Worm (Caenorhabditis elegans) whole organism, L2 larva: ENCODE data around the gene msp-33.
A peak's percentile ranks its signal among the peaks of the same experiment; 100 is the strongest.

Experiments
- C34F6.9 ChIP-seq: fragments of 150-350 bp; optimal IDR thresholded peaks from 2 replicates; lab custom pipeline; 2014; ENCODE audit warnings: missing biosample characterization, missing genetic modification characterization
- F13H6.1 ChIP-seq: sonication (generic microtip); optimal IDR thresholded peaks from 2 replicates; lab custom pipeline; 2016; ENCODE audit warnings: missing genetic modification characterization, missing compliant biosample characterization
- R02D3.7 ChIP-seq: fragments of 150-350 bp; optimal IDR thresholded peaks from 2 replicates; lab custom pipeline; 2014; ENCODE audit warnings: missing biosample characterization, missing genetic modification characterization
- Y55F3AM.14 ChIP-seq: fragments of 200-800 bp; sonication (Bioruptor generic); optimal IDR thresholded peaks from 2 replicates; lab custom pipeline; 2018; ENCODE audit warnings: mild to moderate bottlenecking, missing genetic modification characterization, missing compliant biosample characterization
- ZK546.5 ChIP-seq: sonication (generic microtip); optimal IDR thresholded peaks from 2 replicates; lab custom pipeline; 2017; ENCODE audit warnings: missing biosample characterization, missing genetic modification characterization
- alr-1 ChIP-seq: fragments of 150-350 bp; optimal IDR thresholded peaks from 2 replicates; lab custom pipeline; 2014; ENCODE audit warnings: missing biosample characterization, missing genetic modification characterization
- aly-2 ChIP-seq: fragments of 150-350 bp; optimal IDR thresholded peaks from 2 replicates; lab custom pipeline; 2014; ENCODE audit warnings: missing biosample characterization, missing genetic modification characterization
- ama-1 ChIP-seq: fragments of 150-350 bp; optimal IDR thresholded peaks from 2 replicates; lab custom pipeline; 2018; ENCODE audit warnings: inconsistent platforms
- blmp-1 ChIP-seq: sonication (generic microtip); optimal IDR thresholded peaks from 2 replicates; lab custom pipeline; 2017; ENCODE audit warnings: missing genetic modification characterization, mild to moderate bottlenecking, missing compliant biosample characterization, antibody characterized with exemption, moderate library complexity; ENCODE audit not compliant: insufficient read depth
- ceh-16 ChIP-seq: fragments of 150-350 bp; optimal IDR thresholded peaks from 2 replicates; lab custom pipeline; 2014; ENCODE audit warnings: missing biosample characterization, missing genetic modification characterization
- ceh-82 ChIP-seq: fragments of 150-350 bp; optimal IDR thresholded peaks from 2 replicates; lab custom pipeline; 2014; ENCODE audit warnings: missing biosample characterization, missing genetic modification characterization
- crh-2 ChIP-seq: sonication (generic microtip); optimal IDR thresholded peaks from 2 replicates; lab custom pipeline; 2017; ENCODE audit warnings: missing biosample characterization, missing genetic modification characterization
- dmd-4 ChIP-seq: sonication (generic microtip); optimal IDR thresholded peaks from 2 replicates; lab custom pipeline; 2017; ENCODE audit warnings: missing biosample characterization, missing genetic modification characterization
- egl-27 ChIP-seq: sonication (generic microtip); optimal IDR thresholded peaks from 3 replicates; lab custom pipeline; 2017; ENCODE audit warnings: missing biosample characterization, missing genetic modification reagents, missing genetic modification characterization
- elt-1 ChIP-seq: fragments of 150-350 bp; optimal IDR thresholded peaks from 2 replicates; lab custom pipeline; 2014; ENCODE audit warnings: missing biosample characterization, missing genetic modification characterization
- elt-3 ChIP-seq: sonication (generic microtip); optimal IDR thresholded peaks from 2 replicates; lab custom pipeline; 2017; ENCODE audit warnings: missing biosample characterization, missing genetic modification characterization
- fos-1 ChIP-seq: fragments of 150-350 bp; optimal IDR thresholded peaks from 2 replicates; lab custom pipeline; 2014; ENCODE audit warnings: missing biosample characterization, missing genetic modification characterization
- gmeb-1 ChIP-seq: fragments of 150-350 bp; optimal IDR thresholded peaks from 2 replicates; lab custom pipeline; 2014; ENCODE audit warnings: missing biosample characterization, missing genetic modification characterization
- lin-11 ChIP-seq: fragments of 150-350 bp; sonication (generic microtip); optimal IDR thresholded peaks from 2 replicates; lab custom pipeline; 2014; ENCODE audit warnings: missing biosample characterization, missing genetic modification characterization, inconsistent platforms, mixed read lengths
- lin-13 ChIP-seq: fragments of 150-350 bp; optimal IDR thresholded peaks from 2 replicates; lab custom pipeline; 2014; ENCODE audit warnings: missing biosample characterization, missing genetic modification reagents, missing genetic modification characterization
- lin-39 ChIP-seq: fragments of 150-350 bp; optimal IDR thresholded peaks from 2 replicates; lab custom pipeline; 2014; ENCODE audit warnings: missing biosample characterization, missing genetic modification reagents, missing genetic modification characterization
- lsy-2 ChIP-seq, 2 experiments: fragments of 150-350 bp in 1 of 2; sonication (generic microtip) in 1 of 2; optimal IDR thresholded peaks; 2 replicates each; lab custom pipeline; 2014 to 2017; ENCODE audit warnings: missing biosample characterization in 2 of 2, missing genetic modification characterization in 2 of 2
- mab-5 ChIP-seq: fragments of 150-350 bp; optimal IDR thresholded peaks from 2 replicates; lab custom pipeline; 2014; ENCODE audit warnings: missing biosample characterization, missing genetic modification characterization
- mbf-1 ChIP-seq: sonication (generic microtip); optimal IDR thresholded peaks from 2 replicates; lab custom pipeline; 2017; ENCODE audit warnings: missing biosample characterization, missing genetic modification characterization
- mdl-1 ChIP-seq, 2 experiments: fragments of 150-350 bp in 1 of 2; sonication (generic microtip) in 1 of 2; optimal IDR thresholded peaks; 2 replicates each; lab custom pipeline; 2017; ENCODE audit warnings: missing biosample characterization in 2 of 2, missing genetic modification characterization in 2 of 2
- nhr-10 ChIP-seq: sonication (generic microtip); optimal IDR thresholded peaks from 2 replicates; lab custom pipeline; 2017; ENCODE audit warnings: missing biosample characterization, missing genetic modification characterization
- nhr-11 ChIP-seq: fragments of 150-350 bp; optimal IDR thresholded peaks from 2 replicates; lab custom pipeline; 2014; ENCODE audit warnings: missing biosample characterization, missing genetic modification characterization
- nhr-12 ChIP-seq: fragments of 150-350 bp; optimal IDR thresholded peaks from 2 replicates; lab custom pipeline; 2014; ENCODE audit warnings: missing biosample characterization, missing genetic modification characterization
- nhr-129 ChIP-seq: fragments of 150-350 bp; optimal IDR thresholded peaks from 2 replicates; lab custom pipeline; 2014; ENCODE audit warnings: missing biosample characterization, missing genetic modification characterization
- nhr-21 ChIP-seq: fragments of 150-350 bp; optimal IDR thresholded peaks from 2 replicates; lab custom pipeline; 2014; ENCODE audit warnings: missing biosample characterization, missing genetic modification characterization
- nhr-23 ChIP-seq: fragments of 150-350 bp; optimal IDR thresholded peaks from 2 replicates; lab custom pipeline; 2014; ENCODE audit warnings: missing biosample characterization, missing genetic modification reagents, missing genetic modification characterization
- nhr-237 ChIP-seq: fragments of 150-350 bp; optimal IDR thresholded peaks from 2 replicates; lab custom pipeline; 2014; ENCODE audit warnings: missing biosample characterization, missing genetic modification characterization
- nhr-25 ChIP-seq: fragments of 150-350 bp; sonication (generic microtip); optimal IDR thresholded peaks from 3 replicates; lab custom pipeline; 2014; ENCODE audit warnings: missing biosample characterization, missing genetic modification characterization
- nhr-6 ChIP-seq: fragments of 150-350 bp; optimal IDR thresholded peaks from 2 replicates; lab custom pipeline; 2014; ENCODE audit warnings: missing biosample characterization, missing genetic modification characterization
- nhr-77 ChIP-seq: fragments of 150-350 bp; optimal IDR thresholded peaks from 2 replicates; lab custom pipeline; 2014; ENCODE audit warnings: missing biosample characterization, missing genetic modification characterization
- peb-1 ChIP-seq: fragments of 150-350 bp; optimal IDR thresholded peaks from 2 replicates; lab custom pipeline; 2014; ENCODE audit warnings: missing biosample characterization, missing genetic modification characterization
- sem-4 ChIP-seq: fragments of 150-350 bp; optimal IDR thresholded peaks from 2 replicates; lab custom pipeline; 2014; ENCODE audit warnings: missing biosample characterization, missing genetic modification reagents, missing genetic modification characterization
- skn-1 ChIP-seq: sonication (generic microtip); optimal IDR thresholded peaks from 2 replicates; lab custom pipeline; 2017; ENCODE audit warnings: missing biosample characterization, missing genetic modification characterization
- sma-3 ChIP-seq: sonication (generic microtip); optimal IDR thresholded peaks from 2 replicates; lab custom pipeline; 2016; ENCODE audit warnings: missing genetic modification reagents, missing genetic modification characterization, missing compliant biosample characterization
- sma-9 ChIP-seq, 2 experiments: fragments of 150-350 bp in 1 of 2; sonication (generic microtip) in 1 of 2; optimal IDR thresholded peaks; 2 replicates each; lab custom pipeline; 2014 to 2016; ENCODE audit warnings: missing genetic modification characterization in 2 of 2, mild to moderate bottlenecking in 1 of 2, missing biosample characterization in 1 of 2, missing compliant biosample characterization in 1 of 2, missing genetic modification reagents in 1 of 2, moderate library complexity in 1 of 2
- snpc-4 ChIP-seq: fragments of 150-350 bp; optimal IDR thresholded peaks from 2 replicates; lab custom pipeline; 2014; ENCODE audit warnings: missing biosample characterization, missing genetic modification characterization
- unc-39 ChIP-seq: fragments of 150-350 bp; optimal IDR thresholded peaks from 2 replicates; lab custom pipeline; 2014; ENCODE audit warnings: missing biosample characterization, missing genetic modification characterization
- unc-55 ChIP-seq: fragments of 150-350 bp; sonication (generic microtip); optimal IDR thresholded peaks from 3 replicates; lab custom pipeline; 2014; ENCODE audit warnings: missing biosample characterization, missing genetic modification reagents, missing genetic modification characterization
- unc-62 ChIP-seq: fragments of 150-350 bp; optimal IDR thresholded peaks from 2 replicates; lab custom pipeline; 2014; ENCODE audit warnings: missing biosample characterization, missing genetic modification reagents, missing genetic modification characterization
- zag-1 ChIP-seq: fragments of 150-350 bp; optimal IDR thresholded peaks from 2 replicates; lab custom pipeline; 2014; ENCODE audit warnings: missing biosample characterization, missing genetic modification characterization
- ztf-1 ChIP-seq: fragments of 200-800 bp; sonication (Bioruptor generic); conservative IDR thresholded peaks from 2 replicates; pipeline ENCODE4 v1.3.6; 2022; ENCODE audit warnings: missing genetic modification characterization, missing compliant biosample characterization
- ztf-11 ChIP-seq: sonication (generic microtip); optimal IDR thresholded peaks from 2 replicates; lab custom pipeline; 2017; ENCODE audit warnings: missing biosample characterization, missing genetic modification characterization
- ztf-4 ChIP-seq: fragments of 150-350 bp; optimal IDR thresholded peaks from 2 replicates; lab custom pipeline; 2014; ENCODE audit warnings: missing biosample characterization, missing genetic modification characterization

Gene msp-33

DNA sequence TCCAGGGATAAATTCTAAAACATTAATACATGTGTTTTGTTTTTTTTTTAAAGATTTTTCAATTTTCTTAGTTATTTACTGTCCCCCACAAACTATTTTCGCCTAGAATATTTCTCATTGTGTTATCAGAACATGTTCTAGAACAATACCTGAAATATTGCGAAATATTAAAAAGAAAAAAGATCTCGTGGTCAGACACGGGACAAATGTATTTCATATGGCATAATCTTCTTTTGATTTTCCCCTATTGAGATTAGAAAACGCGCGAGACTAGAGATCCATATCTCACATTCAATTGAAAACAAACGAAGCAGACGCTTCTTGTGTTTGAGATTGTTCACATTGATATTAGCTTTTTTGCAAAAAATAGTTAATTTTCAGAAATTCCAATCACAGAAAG, 36.4 kb downstream of the msp-33 start:
- TF ChIP-seq nhr-10 (tag; lab: Kevin White, UChicago) = no peak
- TF ChIP-seq ztf-1 (GFP tag; lab: Robert Waterston, UW) = no peak
- no peak for TF ChIP-seq lin-11 (tag; lab: Kevin White, UChicago)
- peak; percentile 32 for TF ChIP-seq sma-9 (GFP tag; optimal IDR thresholded peaks at IDR 0.05; lab: Kevin White, UChicago)
- TF ChIP-seq sma-9 (tag; optimal IDR thresholded peaks at IDR 0.05; lab: Kevin White, UChicago) = no peak
- TF ChIP-seq sma-3 (GFP tag; lab: Kevin White, UChicago) = no peak
- TF ChIP-seq ama-1 (lab: Kevin White, UChicago) = no peak
- peak; percentile 13 for TF ChIP-seq nhr-129 (tag; lab: Kevin White, UChicago)
- TF ChIP-seq nhr-21 (tag; lab: Kevin White, UChicago) = peak; percentile 58
- no peak for TF ChIP-seq unc-39 (tag; lab: Kevin White, UChicago)
- TF ChIP-seq elt-1 (tag; lab: Kevin White, UChicago) = no peak
- no peak for TF ChIP-seq R02D3.7 (tag; lab: Kevin White, UChicago)
- TF ChIP-seq ceh-82 (tag; lab: Kevin White, UChicago) = no peak
- TF ChIP-seq crh-2 = peak; percentile 4
- no peak for TF ChIP-seq F13H6.1 (tag; lab: Kevin White, UChicago)
- no peak for TF ChIP-seq ztf-11 (tag; lab: Kevin White, UChicago)
- TF ChIP-seq ZK546.5 (tag; lab: Kevin White, UChicago) = no peak
- TF ChIP-seq unc-55 (GFP tag; lab: Kevin White, UChicago) = peak; percentile 6
- no peak for TF ChIP-seq sem-4 (tag; lab: Kevin White, UChicago)
- TF ChIP-seq alr-1 (tag; lab: Kevin White, UChicago) = no peak
- no peak for TF ChIP-seq fos-1 (tag; lab: Kevin White, UChicago)
- TF ChIP-seq Y55F3AM.14 = no peak
- no peak for TF ChIP-seq nhr-6 (tag; lab: Kevin White, UChicago)
- no peak for TF ChIP-seq snpc-4
- peak in 1 of 2 experiments; percentile 52 for TF ChIP-seq lsy-2 (tag; optimal IDR thresholded peaks at IDR 0.05; lab: Kevin White, UChicago)
- no peak for TF ChIP-seq peb-1 (tag; lab: Kevin White, UChicago)
- TF ChIP-seq ceh-16 (tag; lab: Kevin White, UChicago) = no peak
- no peak for TF ChIP-seq nhr-12 (tag; lab: Kevin White, UChicago)
- no peak for TF ChIP-seq aly-2 (tag; lab: Kevin White, UChicago)
- TF ChIP-seq nhr-77 (tag; lab: Kevin White, UChicago) = no peak
- no peak for TF ChIP-seq zag-1 (tag; lab: Kevin White, UChicago)
- TF ChIP-seq dmd-4 = no peak
- TF ChIP-seq elt-3 (tag; lab: Kevin White, UChicago) = no peak
- no peak for TF ChIP-seq mbf-1 (tag; lab: Kevin White, UChicago)
- no peak for TF ChIP-seq unc-62 (GFP tag; lab: Kevin White, UChicago)
- no peak for TF ChIP-seq mab-5 (tag; lab: Kevin White, UChicago)
- TF ChIP-seq ztf-4 (tag; lab: Kevin White, UChicago) = no peak
- TF ChIP-seq nhr-25 (tag; lab: Kevin White, UChicago) = peak; percentile 73
- no peak for TF ChIP-seq blmp-1
- TF ChIP-seq egl-27 = no peak
- no peak for TF ChIP-seq lin-13 (GFP tag; lab: Kevin White, UChicago)
- TF ChIP-seq lin-39 (tag; lab: Kevin White, UChicago) = no peak
- TF ChIP-seq nhr-11 (tag; lab: Kevin White, UChicago) = no peak
- peak; percentile 11 for TF ChIP-seq gmeb-1 (tag; lab: Kevin White, UChicago)
- no peak for TF ChIP-seq nhr-23
- TF ChIP-seq nhr-237 (tag; lab: Kevin White, UChicago) = no peak
- peak; percentile 54 for TF ChIP-seq C34F6.9 (tag; lab: Kevin White, UChicago)
- peak; percentile 1 for TF ChIP-seq skn-1 (tag; lab: Kevin White, UChicago)
- no peak for TF ChIP-seq mdl-1 (tag; optimal IDR thresholded peaks at IDR 0.05; lab: Kevin White, UChicago)
